Worm (Caenorhabditis elegans) whole organism, mixed stage, embryonic: ENCODE results near the gene arrd-22.
A peak's percentile ranks its signal among the peaks of the same experiment; 100 is the strongest.

Source experiments
- ceh-83 ChIP-seq: fragments of 200-800 bp; sonication (Bioruptor generic); optimal IDR thresholded peaks from 2 replicates; lab custom pipeline; 2018; ENCODE audit warnings: mild to moderate bottlenecking, missing genetic modification characterization, missing compliant biosample characterization
- ces-1 ChIP-seq: fragments of 150-350 bp; optimal IDR thresholded peaks from 2 replicates; lab custom pipeline; 2014; ENCODE audit warnings: missing biosample characterization, missing genetic modification reagents, missing genetic modification characterization
- lin-32 ChIP-seq: fragments of 200-800 bp; sonication (Bioruptor generic); optimal IDR thresholded peaks from 2 replicates; lab custom pipeline; 2018; ENCODE audit warnings: mild to moderate bottlenecking, missing genetic modification characterization, missing compliant biosample characterization
- sem-2 ChIP-seq: fragments of 200-800 bp; sonication (Bioruptor generic); optimal IDR thresholded peaks from 2 replicates; lab custom pipeline; 2018; ENCODE audit warnings: mild to moderate bottlenecking, missing genetic modification characterization, missing compliant biosample characterization
- unc-39 ChIP-seq: fragments of 150-350 bp; optimal IDR thresholded peaks from 2 replicates; lab custom pipeline; 2014; ENCODE audit warnings: missing biosample characterization, missing genetic modification characterization
- zip-8 ChIP-seq: fragments of 150-350 bp; optimal IDR thresholded peaks from 2 replicates; lab custom pipeline; 2014; ENCODE audit warnings: missing biosample characterization, missing genetic modification characterization
- ztf-11 ChIP-seq: fragments of 150-350 bp; optimal IDR thresholded peaks from 2 replicates; lab custom pipeline; 2014; ENCODE audit warnings: missing biosample characterization, missing genetic modification characterization

arrd-22 gene

ce11 chrV:3455135-3455747 is 44.9 kb downstream of the arrd-22 start:
- TF ChIP-seq ztf-11 (no peak), ces-1 (GFP tag; lab: Kevin White, UChicago) (peak; percentile 93)

ce11 chrV:3459919-3460318 is 49.6 kb downstream of the arrd-22 start, which contains the start of gene slc-28.2:
TSS of gene slc-28.2 (plus strand) at chrV:3460219.
- TF ChIP-seq lin-32 (GFP tag; lab: Kevin White, UChicago): no peak
- no peak for TF ChIP-seq unc-39 (tag; lab: Kevin White, UChicago)
- TF ChIP-seq zip-8 (tag; lab: Kevin White, UChicago): no peak
- no peak for TF ChIP-seq sem-2 (GFP tag; lab: Kevin White, UChicago)
- no peak for TF ChIP-seq ceh-83 (GFP tag; lab: Kevin White, UChicago)
